Worm (Caenorhabditis elegans): Measurements from ENCODE around the gene klp-20.

DNA sequence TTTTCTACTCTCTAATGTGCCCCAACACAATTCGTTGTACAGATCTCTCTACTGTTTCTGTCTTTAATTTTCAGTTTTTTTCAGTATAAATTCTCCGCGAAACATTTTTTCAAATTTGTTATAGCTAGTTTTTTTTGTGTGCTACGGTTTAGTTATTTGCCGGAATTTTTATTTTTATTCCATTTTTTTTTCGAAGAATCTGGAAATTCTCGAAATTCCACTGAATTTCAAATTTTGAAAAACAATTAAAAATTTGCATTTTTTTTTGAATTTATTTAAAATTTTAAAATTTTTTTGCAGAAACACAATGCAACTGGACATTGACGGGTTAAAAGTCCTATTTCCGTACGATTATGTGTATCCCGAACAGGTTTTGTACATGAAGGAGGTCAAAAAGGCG is 55.0 kb downstream of the klp-20 start, which contains the start of gene xpd-1:
- TF ChIP-seq ces-1 (GFP tag; optimal IDR thresholded peaks at IDR 0.05) (no peak), nhr-12 (tag; optimal IDR thresholded peaks at IDR 0.05) (no peak), aha-1 (tag; optimal IDR thresholded peaks at IDR 0.05) (no peak), pag-3 (tag; optimal IDR thresholded peaks at IDR 0.05; ENCODE audit: borderline replicate concordance, insufficient read depth) (no peak), hpl-2 (GFP tag; optimal IDR thresholded peaks at IDR 0.05) (no peak), skn-1 (tag; optimal IDR thresholded peaks at IDR 0.05) (no peak), snpc-4 (tag; optimal IDR thresholded peaks at IDR 0.05) (no peak), unc-130 (tag; optimal IDR thresholded peaks at IDR 0.05) (no peak), fkh-8 (tag; optimal IDR thresholded peaks at IDR 0.05) (no peak), aly-2 (tag; optimal IDR thresholded peaks at IDR 0.05) (no peak)
